Worm (Caenorhabditis elegans) whole organism, L1 larva: Measurements from ENCODE around the gene lec-9.
A peak's percentile ranks its signal among the peaks of the same experiment; 100 is the strongest.

ENCODE experiments used
- C04F5.9 ChIP-seq: sonication (generic microtip); optimal IDR thresholded peaks from 2 replicates; lab custom pipeline; 2016; ENCODE audit warnings: missing genetic modification characterization, missing compliant biosample characterization
- aha-1 ChIP-seq: fragments of 150-350 bp; optimal IDR thresholded peaks from 2 replicates; lab custom pipeline; 2014; ENCODE audit warnings: missing biosample characterization, missing genetic modification characterization
- aly-2 ChIP-seq: fragments of 150-350 bp; optimal IDR thresholded peaks from 2 replicates; lab custom pipeline; 2014; ENCODE audit warnings: missing biosample characterization, missing genetic modification characterization
- ama-1 ChIP-seq: fragments of 150-350 bp; optimal IDR thresholded peaks from 2 replicates; lab custom pipeline; 2014
- blmp-1 ChIP-seq: fragments of 150-350 bp; optimal IDR thresholded peaks from 2 replicates; lab custom pipeline; 2014; ENCODE audit warnings: missing biosample characterization, missing genetic modification characterization
- ceh-82 ChIP-seq, 3 experiments: fragments of 150-350 bp in 1 of 3; sonication (generic microtip) in 2 of 3; optimal IDR thresholded peaks; 2 replicates each; lab custom pipeline; 2014 to 2017; ENCODE audit warnings: missing biosample characterization in 3 of 3, missing genetic modification characterization in 3 of 3
- ces-1 ChIP-seq: fragments of 150-350 bp; optimal IDR thresholded peaks from 2 replicates; lab custom pipeline; 2014; ENCODE audit warnings: missing biosample characterization, missing genetic modification reagents, missing genetic modification characterization
- efl-1 ChIP-seq, 4 experiments: fragments of 150-350 bp; optimal IDR thresholded peaks in 3 of 4; peaks in 1 of 4; 1 replicate in 1 of 4; 2 replicates in 3 of 4; lab custom pipeline; 2014; ENCODE audit warnings: missing biosample characterization in 2 of 4, missing genetic modification characterization in 2 of 4, missing genetic modification reagents in 2 of 4
- elt-2 ChIP-seq: sonication (generic microtip); optimal IDR thresholded peaks from 2 replicates; lab custom pipeline; 2016; ENCODE audit warnings: missing genetic modification characterization, mild to moderate bottlenecking, inconsistent platforms, missing compliant biosample characterization, missing genetic modification reagents
- elt-3 ChIP-seq, 6 experiments: fragments of 150-350 bp in 1 of 6; sonication (generic microtip); optimal IDR thresholded peaks; 2 replicates each; lab custom pipeline; 2017 to 2018; ENCODE audit warnings: missing biosample characterization in 6 of 6, missing genetic modification characterization in 6 of 6, inconsistent platforms in 1 of 6
- ets-5 ChIP-seq: fragments of 200-800 bp; sonication (Bioruptor generic); IDR thresholded peaks from 2 replicates; pipeline ENCODE4 v1.3.6; 2022; ENCODE audit warnings: missing genetic modification characterization, missing compliant biosample characterization
- fkh-10 ChIP-seq: sonication (generic microtip); optimal IDR thresholded peaks from 2 replicates; lab custom pipeline; 2017; ENCODE audit warnings: missing biosample characterization, missing genetic modification reagents, missing genetic modification characterization
- fkh-4 ChIP-seq: sonication (generic microtip); optimal IDR thresholded peaks from 2 replicates; lab custom pipeline; 2016; ENCODE audit warnings: missing compliant biosample characterization, missing genetic modification characterization, borderline replicate concordance
- fkh-8 ChIP-seq: sonication (generic microtip); optimal IDR thresholded peaks from 2 replicates; lab custom pipeline; 2016; ENCODE audit warnings: mild to moderate bottlenecking, missing genetic modification characterization, missing compliant biosample characterization
- fos-1 ChIP-seq: fragments of 150-350 bp; optimal IDR thresholded peaks from 2 replicates; lab custom pipeline; 2014; ENCODE audit warnings: missing biosample characterization, missing genetic modification characterization
- hlh-17 ChIP-seq: fragments of 200-800 bp; sonication (Bioruptor generic); optimal IDR thresholded peaks from 2 replicates; lab custom pipeline; 2018; ENCODE audit warnings: missing genetic modification characterization, mild to moderate bottlenecking, missing compliant biosample characterization, moderate library complexity, borderline replicate concordance
- hlh-4 ChIP-seq: sonication (generic microtip); optimal IDR thresholded peaks from 2 replicates; lab custom pipeline; 2016; ENCODE audit warnings: mild to moderate bottlenecking, missing genetic modification characterization, missing compliant biosample characterization
- hpl-2 ChIP-seq: fragments of 150-350 bp; optimal IDR thresholded peaks from 2 replicates; lab custom pipeline; 2014; ENCODE audit warnings: missing biosample characterization, missing genetic modification reagents, missing genetic modification characterization
- irx-1 ChIP-seq: sonication (generic microtip); optimal IDR thresholded peaks from 2 replicates; lab custom pipeline; 2016; ENCODE audit warnings: missing genetic modification characterization, missing compliant biosample characterization
- isw-1 ChIP-seq: fragments of 200-800 bp; sonication (Bioruptor generic); IDR thresholded peaks from 2 replicates; pipeline ENCODE4 v1.3.6; 2022; ENCODE audit warnings: missing genetic modification characterization, missing compliant biosample characterization
- lin-14 ChIP-seq: fragments of 200-800 bp; sonication (Bioruptor generic); optimal IDR thresholded peaks from 2 replicates; lab custom pipeline; 2018; ENCODE audit warnings: mild to moderate bottlenecking, missing genetic modification characterization, moderate library complexity, missing compliant biosample characterization
- lin-15B ChIP-seq: fragments of 150-350 bp; sonication (generic microtip); optimal IDR thresholded peaks from 3 replicates; lab custom pipeline; 2014; ENCODE audit warnings: missing biosample characterization, missing genetic modification characterization
- lin-39 ChIP-seq: fragments of 150-350 bp; optimal IDR thresholded peaks from 2 replicates; lab custom pipeline; 2014; ENCODE audit warnings: missing biosample characterization, missing genetic modification reagents, missing genetic modification characterization
- mdl-1 ChIP-seq, 2 experiments: fragments of 150-350 bp; optimal IDR thresholded peaks; 2 replicates each; lab custom pipeline; 2014 to 2017; ENCODE audit warnings: missing biosample characterization in 2 of 2, missing genetic modification characterization in 2 of 2, inconsistent platforms in 1 of 2
- nhr-20 ChIP-seq: sonication (generic microtip); optimal IDR thresholded peaks from 2 replicates; lab custom pipeline; 2016; ENCODE audit warnings: mild to moderate bottlenecking, missing genetic modification characterization, missing compliant biosample characterization
- nhr-28 ChIP-seq: fragments of 150-350 bp; optimal IDR thresholded peaks from 2 replicates; lab custom pipeline; 2014; ENCODE audit warnings: missing biosample characterization, missing genetic modification characterization
- nhr-47 ChIP-seq: sonication (generic microtip); optimal IDR thresholded peaks from 2 replicates; lab custom pipeline; 2016; ENCODE audit warnings: mild to moderate bottlenecking, missing genetic modification characterization, moderate library complexity, missing compliant biosample characterization
- nhr-71 ChIP-seq: sonication (generic microtip); optimal IDR thresholded peaks from 2 replicates; lab custom pipeline; 2016; ENCODE audit warnings: mild to moderate bottlenecking, missing genetic modification characterization, moderate library complexity, missing compliant biosample characterization
- nhr-84 ChIP-seq: sonication (generic microtip); optimal IDR thresholded peaks from 2 replicates; lab custom pipeline; 2017; ENCODE audit warnings: missing biosample characterization, missing genetic modification characterization
- nhr-85 ChIP-seq: sonication (generic microtip); peaks from one replicate; lab custom pipeline; 2016; ENCODE audit warnings: missing genetic modification characterization, inconsistent platforms, missing compliant biosample characterization
- nhr-90 ChIP-seq: sonication (generic microtip); optimal IDR thresholded peaks from 2 replicates; lab custom pipeline; 2016; ENCODE audit warnings: mild to moderate bottlenecking, missing genetic modification characterization, missing compliant biosample characterization; ENCODE audit not compliant: poor library complexity
- pag-3 ChIP-seq: sonication (generic microtip); optimal IDR thresholded peaks from 2 replicates; lab custom pipeline; 2017; ENCODE audit warnings: missing genetic modification characterization, mild to moderate bottlenecking, missing compliant biosample characterization, antibody characterized with exemption, borderline replicate concordance; ENCODE audit not compliant: insufficient read depth
- pqm-1 ChIP-seq: sonication (generic microtip); optimal IDR thresholded peaks from 3 replicates; lab custom pipeline; 2017; ENCODE audit warnings: missing biosample characterization, missing genetic modification characterization
- snpc-4 ChIP-seq: fragments of 150-350 bp; optimal IDR thresholded peaks from 2 replicates; lab custom pipeline; 2014; ENCODE audit warnings: missing biosample characterization, missing genetic modification characterization
- sox-4 ChIP-seq: sonication (generic microtip); optimal IDR thresholded peaks from 2 replicates; lab custom pipeline; 2016; ENCODE audit warnings: missing genetic modification characterization, missing compliant biosample characterization
- sup-37 ChIP-seq: fragments of 200-800 bp; sonication (Bioruptor generic); optimal IDR thresholded peaks from 2 replicates; lab custom pipeline; 2018; ENCODE audit warnings: mild to moderate bottlenecking, missing genetic modification characterization, missing compliant biosample characterization
- tlp-1 ChIP-seq: fragments of 150-350 bp; optimal IDR thresholded peaks from 2 replicates; lab custom pipeline; 2014; ENCODE audit warnings: missing biosample characterization, missing genetic modification characterization
- unc-62 ChIP-seq: fragments of 150-350 bp; optimal IDR thresholded peaks from 2 replicates; lab custom pipeline; 2014; ENCODE audit warnings: missing biosample characterization, missing genetic modification reagents, missing genetic modification characterization
- vab-15 ChIP-seq: sonication (generic microtip); optimal IDR thresholded peaks from 2 replicates; lab custom pipeline; 2017; ENCODE audit warnings: missing genotype, mild to moderate bottlenecking, missing genetic modification characterization, missing compliant biosample characterization
- xbp-1 ChIP-seq: sonication (generic microtip); optimal IDR thresholded peaks from 2 replicates; lab custom pipeline; 2016; ENCODE audit warnings: missing genetic modification characterization, missing compliant biosample characterization

lec-9 gene

ce11 chrX:17636326-17636735 lies 36.0 kb downstream of the lec-9 start (continued):
- no peak for TF ChIP-seq efl-1 (optimal IDR thresholded peaks at IDR 0.05; lab: Kevin White, UChicago)
- peak in 1 of 2 experiments; percentile 86 for TF ChIP-seq efl-1 (GFP tag; optimal IDR thresholded peaks at IDR 0.05 in 1 of 2; lab: Kevin White, UChicago)
- TF ChIP-seq nhr-85 (tag; lab: Kevin White, UChicago) = peak; percentile 79
- TF ChIP-seq ces-1 (GFP tag; lab: Kevin White, UChicago) = no peak
- TF ChIP-seq lin-15B (tag; lab: Kevin White, UChicago) = no peak
- peak; percentile 44 for TF ChIP-seq nhr-47 (tag; lab: Kevin White, UChicago)
- no peak for TF ChIP-seq aha-1 (tag; lab: Kevin White, UChicago)
- TF ChIP-seq ets-5 = no peak
- no peak for TF ChIP-seq vab-15
- no peak for TF ChIP-seq sox-4 (tag; lab: Kevin White, UChicago)
- TF ChIP-seq nhr-28 (tag; lab: Kevin White, UChicago) = no peak
- no peak for TF ChIP-seq lin-39
- no peak for TF ChIP-seq pag-3 (tag; lab: Kevin White, UChicago)
- peak; percentile 77 for TF ChIP-seq nhr-20 (tag; lab: Kevin White, UChicago)
- peak; percentile 22 for TF ChIP-seq xbp-1 (tag; lab: Kevin White, UChicago)
- no peak for TF ChIP-seq pqm-1 (tag; lab: Kevin White, UChicago)
- TF ChIP-seq irx-1 (tag; lab: Kevin White, UChicago) = peak; percentile 20
- no peak for TF ChIP-seq C04F5.9 (tag; lab: Kevin White, UChicago)

ce11 chrX:17637528-17637927 lies 37.2 kb downstream of the lec-9 start:
- TF ChIP-seq nhr-90 (no peak), hpl-2 (GFP tag; lab: Kevin White, UChicago) (no peak), irx-1 (tag; lab: Kevin White, UChicago) (no peak), mdl-1 (tag; optimal IDR thresholded peaks at IDR 0.05; lab: Kevin White, UChicago) (no peak), nhr-84 (tag; lab: Kevin White, UChicago) (no peak), unc-62 (GFP tag; lab: Kevin White, UChicago) (no peak), fkh-4 (tag; lab: Kevin White, UChicago) (no peak), ces-1 (GFP tag; lab: Kevin White, UChicago) (no peak), lin-14 (GFP tag; lab: Kevin White, UChicago) (no peak), fkh-10 (GFP tag; lab: Kevin White, UChicago) (no peak), pag-3 (tag; lab: Kevin White, UChicago) (no peak), aly-2 (tag; lab: Kevin White, UChicago) (no peak)

- TF ChIP-seq nhr-71 (tag; lab: Kevin White, UChicago) = peak; percentile 33
- TF ChIP-seq elt-2 (tag; lab: Kevin White, UChicago) = peak; percentile 35
- peak; percentile 23 for TF ChIP-seq blmp-1 (tag; lab: Kevin White, UChicago)
- no peak for TF ChIP-seq hlh-4 (tag; lab: Kevin White, UChicago)
- TF ChIP-seq nhr-85 (tag; lab: Kevin White, UChicago) = peak; percentile 60
- TF ChIP-seq ceh-82 (tag; optimal IDR thresholded peaks at IDR 0.05; lab: Kevin White, UChicago) = no peak
- TF ChIP-seq elt-3 (tag; optimal IDR thresholded peaks at IDR 0.05; lab: Kevin White, UChicago) = peak in 1 of 6 experiments; percentile 60
- peak; percentile 13 for TF ChIP-seq lin-14 (GFP tag; lab: Kevin White, UChicago)
Observed at ce11 chrX:17638460-17638859, 38.2 kb downstream of the lec-9 start.

- TF ChIP-seq snpc-4 (tag; lab: Kevin White, UChicago) (no peak), hlh-17 (GFP tag; lab: Kevin White, UChicago) (no peak), isw-1 (GFP tag; lab: Robert Waterston, UW) (no peak), fos-1 (tag; lab: Kevin White, UChicago) (no peak), fkh-8 (tag; lab: Kevin White, UChicago) (no peak), fkh-10 (GFP tag; lab: Kevin White, UChicago) (no peak), ama-1 (lab: Kevin White, UChicago) (no peak), sup-37 (GFP tag; lab: Kevin White, UChicago) (no peak), tlp-1 (no peak), ceh-82 (tag; optimal IDR thresholded peaks at IDR 0.05; lab: Kevin White, UChicago) (no peak)
Observed at ce11 chrX:17638970-17639369, 38.7 kb downstream of the lec-9 start.
